Fruit fly (Drosophila melanogaster): Measurements from ENCODE around the gene Nepl15.

The Nepl15 gene

DNA sequence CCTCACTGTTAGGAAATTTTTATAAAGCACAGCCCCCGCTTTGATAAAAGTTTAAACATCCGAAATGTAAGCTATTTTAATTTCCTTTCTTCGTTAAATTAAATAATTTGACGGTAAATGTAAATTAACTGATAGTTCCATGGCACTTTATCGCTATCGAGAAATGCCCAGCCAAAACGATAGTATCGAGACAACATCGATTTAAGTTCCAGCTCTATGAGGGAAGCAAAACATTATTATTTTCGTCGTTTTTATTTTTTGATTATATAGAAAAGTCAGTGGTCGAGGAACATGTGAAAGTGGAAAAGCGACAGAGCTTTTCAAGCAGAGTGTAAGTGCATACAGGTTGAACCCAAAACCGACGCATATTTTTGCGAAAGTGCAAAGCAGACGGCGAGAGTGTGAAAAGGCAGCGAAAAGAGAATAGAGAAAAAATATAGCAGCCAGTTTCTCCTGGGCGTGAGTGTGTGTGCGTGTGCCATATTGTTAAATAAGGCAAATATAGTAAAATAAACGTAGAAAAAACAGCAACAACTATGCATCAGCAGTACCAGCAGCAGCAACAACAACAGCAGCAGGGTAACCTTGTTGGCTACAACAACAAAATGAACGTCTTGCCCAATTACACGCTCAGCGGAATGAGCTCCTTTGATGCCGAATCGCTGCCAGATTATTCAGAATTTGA, 39.1 kb downstream of the Nepl15 start, which contains the start of gene CG45049 (continued):
- TF ChIP-seq Antp (GFP tag; optimal IDR thresholded peaks at IDR 0.05) = no peak
- peak; percentile 46 for TF ChIP-seq psq (GFP tag; optimal IDR thresholded peaks at IDR 0.05)
- peak; percentile 93 for TF ChIP-seq hb (GFP tag; IDR thresholded peaks at IDR 0.05; ENCODE audit: partially characterized antibody)
- peak in 1 of 2 experiments; percentile 12 for TF ChIP-seq Pdp1 (GFP tag; optimal IDR thresholded peaks at IDR 0.05)
- TF ChIP-seq CG42726 (GFP tag; IDR thresholded peaks at IDR 0.05; ENCODE audit: partially characterized antibody) = peak; percentile 94
- no peak for TF ChIP-seq CG6654 (GFP tag; optimal IDR thresholded peaks at IDR 0.05)
- no peak for TF ChIP-seq ewg (GFP tag; optimal IDR thresholded peaks at IDR 0.05)
- TF ChIP-seq CG13624 (GFP tag; optimal IDR thresholded peaks at IDR 0.05) = no peak
- TF ChIP-seq CG14710 (tag; optimal IDR thresholded peaks at IDR 0.05) = peak; percentile 0
- TF ChIP-seq cg (GFP tag; optimal IDR thresholded peaks at IDR 0.05) = peak; percentile 80
- peak; percentile 8 for TF ChIP-seq CG2712 (tag; optimal IDR thresholded peaks at IDR 0.05)
- TF ChIP-seq sr (GFP tag; IDR thresholded peaks at IDR 0.05) = peak; percentile 35; the same call in 1 of the 3 replicates
- TF ChIP-seq bowl (GFP tag; IDR thresholded peaks at IDR 0.05) = no peak
- TF ChIP-seq Asciz (GFP tag; optimal IDR thresholded peaks at IDR 0.05) = no peak
- peak; percentile 89 for TF ChIP-seq inv (GFP tag; IDR thresholded peaks at IDR 0.05; ENCODE audit: partially characterized antibody)
- TF ChIP-seq Ets97D (GFP tag; optimal IDR thresholded peaks at IDR 0.05) = peak; percentile 6
- TF ChIP-seq CG17361 (GFP tag; IDR thresholded peaks at IDR 0.05) = peak; percentile 31; the same call in 1 of the 3 replicates
- no peak for TF ChIP-seq CG4707 (GFP tag; optimal IDR thresholded peaks at IDR 0.05)
- TF ChIP-seq Deaf1 (tag; optimal IDR thresholded peaks at IDR 0.05) = no peak
- no peak for TF ChIP-seq scrt (GFP tag; optimal IDR thresholded peaks at IDR 0.05)

DNA sequence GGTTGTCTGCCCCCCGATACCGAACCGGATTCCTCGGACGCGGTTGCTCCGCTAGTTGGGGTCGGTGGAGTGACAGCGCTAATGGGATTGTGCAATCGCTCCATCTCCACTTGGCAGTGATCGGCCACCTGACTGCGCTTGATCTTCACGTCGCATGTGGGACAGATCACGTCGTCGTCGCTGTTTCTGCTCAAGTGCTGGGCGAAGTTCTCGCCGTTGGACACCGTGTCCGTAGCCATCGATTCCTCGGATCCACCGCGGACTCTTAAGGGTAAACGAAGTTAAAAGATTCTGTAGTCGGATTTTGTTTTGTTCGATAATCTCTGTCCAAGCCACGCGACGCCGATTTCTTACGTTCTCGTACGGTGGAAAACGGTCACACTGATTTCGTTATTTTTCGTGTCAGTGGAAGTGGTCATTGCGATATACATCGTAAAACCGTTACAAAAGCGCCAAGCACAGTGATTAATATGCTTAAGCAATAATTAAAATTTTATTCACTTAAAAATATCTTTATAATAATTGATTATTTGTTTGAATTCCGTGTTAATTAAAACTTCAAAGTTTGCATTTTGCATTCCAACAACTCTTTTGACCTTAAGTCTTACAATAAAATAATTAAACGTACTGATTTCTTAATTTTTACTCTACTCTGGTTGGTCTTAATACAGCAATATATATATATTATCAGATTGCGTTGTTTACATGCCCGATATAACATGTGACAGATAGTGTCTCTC, 39.8 kb downstream of the Nepl15 start, which contains the start of gene RNF220:
Gene RNF220 (minus strand): TSS at position 384 of the 740 bp plus-strand sequence.
- TF ChIP-seq CG12236 (GFP tag; optimal IDR thresholded peaks at IDR 0.05) (no peak), Usf (GFP tag; optimal IDR thresholded peaks at IDR 0.05) (no peak), sd (tag; optimal IDR thresholded peaks at IDR 0.05) (no peak), rib (GFP tag; IDR thresholded peaks at IDR 0.05) (no peak), CG18599 (GFP tag; optimal IDR thresholded peaks at IDR 0.05) (peak; percentile 7), lmd (GFP tag; IDR thresholded peaks at IDR 0.05) (no peak), Lim3 (GFP tag; IDR thresholded peaks at IDR 0.05) (no peak), dmrt11E (tag; optimal IDR thresholded peaks at IDR 0.05) (no peak), dysf (GFP tag; IDR thresholded peaks at IDR 0.05) (no peak), Sox102F (GFP tag; optimal IDR thresholded peaks at IDR 0.05) (peak; percentile 5), sob (GFP tag; IDR thresholded peaks at IDR 0.05) (no peak), ssp (GFP tag; IDR thresholded peaks at IDR 0.05) (no peak), PHDP (tag; optimal IDR thresholded peaks at IDR 0.05) (no peak), sens (GFP tag) (no peak), Elba2 (GFP tag; optimal IDR thresholded peaks at IDR 0.05) (no peak), GATAe (GFP tag; conservative IDR thresholded peaks at IDR 0.05) (no peak), CG2678 (tag; optimal IDR thresholded peaks at IDR 0.05) (peak; percentile 35), trem (tag; optimal IDR thresholded peaks at IDR 0.05) (peak; percentile 8), ase (GFP tag; IDR thresholded peaks at IDR 0.05) (no peak), ci (GFP tag; IDR thresholded peaks at IDR 0.05) (0 out of 3 replicates have a peak, but pooled peaks have one; percentile 9), CG6272 (GFP tag; IDR thresholded peaks at IDR 0.05) (peak; percentile 24; the same call in 1 of the 2 replicates), ab (GFP tag; optimal IDR thresholded peaks at IDR 0.05) (no peak), gsb (GFP tag; IDR thresholded peaks at IDR 0.05) (no peak), Hmr (GFP tag; optimal IDR thresholded peaks at IDR 0.05) (no peak), crc (GFP tag; optimal IDR thresholded peaks at IDR 0.05) (no peak), hb (GFP tag; IDR thresholded peaks at IDR 0.05; ENCODE audit: partially characterized antibody) (no peak), Hr39 (optimal IDR thresholded peaks at IDR 0.05) (no peak), CG8388 (GFP tag; optimal IDR thresholded peaks at IDR 0.05) (no peak), Sin3A (optimal IDR thresholded peaks at IDR 0.05) (peak; percentile 31), pita (GFP tag; optimal IDR thresholded peaks at IDR 0.05) (no peak), cg (GFP tag; optimal IDR thresholded peaks at IDR 0.05) (no peak)
